Fruit fly (Drosophila melanogaster) whole organism, embryonic: Measurements from ENCODE around the gene alpha-Est3.

Experiments used
- Asciz ChIP-seq: fragments of 200-800 bp; sonication (Bioruptor generic); optimal IDR thresholded peaks from 2 replicates; lab custom pipeline; 2017; ENCODE audit warnings: missing biosample characterization, mild to moderate bottlenecking, missing genetic modification characterization, missing genetic modification reagents
- Atf-2 ChIP-seq: fragments of 200-800 bp; sonication (Bioruptor generic); optimal IDR thresholded peaks from 2 replicates; lab custom pipeline; 2016; ENCODE audit warnings: missing biosample characterization, missing genetic modification characterization
- Bgb ChIP-seq: fragments of 200-800 bp; sonication (Bioruptor generic); IDR thresholded peaks from 2 replicates; pipeline ENCODE4 v1.3.6; 2022; ENCODE audit warnings: missing biosample characterization, missing genetic modification characterization; ENCODE audit not compliant: partially characterized antibody
- C15 ChIP-seq: fragments of 200-800 bp; sonication (Bioruptor generic); IDR thresholded peaks from 3 replicates; pipeline ENCODE4 v1.3.6; 2022; ENCODE audit warnings: missing biosample characterization, missing genetic modification characterization
- CG10654 ChIP-seq: fragments of 200-800 bp; sonication (Bioruptor generic); optimal IDR thresholded peaks from 2 replicates; lab custom pipeline; 2016; ENCODE audit warnings: missing biosample characterization, missing genetic modification characterization
- CG11456 ChIP-seq: fragments of 200-800 bp; sonication (Bioruptor generic); IDR thresholded peaks from 3 replicates; pipeline ENCODE4 v1.3.6; 2022; ENCODE audit warnings: missing biosample characterization, missing genetic modification characterization
- CG11504 ChIP-seq: fragments of 200-800 bp; sonication (Bioruptor generic); optimal IDR thresholded peaks from 3 replicates; lab custom pipeline; 2019; ENCODE audit warnings: missing biosample characterization, mild to moderate bottlenecking, missing genetic modification characterization, moderate library complexity
- CG12219 ChIP-seq: fragments of 200-800 bp; sonication (Bioruptor generic); optimal IDR thresholded peaks from 3 replicates; lab custom pipeline; 2018; ENCODE audit warnings: missing biosample characterization, mild to moderate bottlenecking, missing genetic modification characterization
- CG14667 ChIP-seq: fragments of 200-800 bp; sonication (Bioruptor generic); IDR thresholded peaks from 2 replicates; pipeline ENCODE4 v1.3.6; 2022; ENCODE audit warnings: missing biosample characterization, missing genetic modification characterization
- CG17328 ChIP-seq: fragments of 200-800 bp; sonication (Bioruptor generic); IDR thresholded peaks from 2 replicates; pipeline ENCODE4 v1.3.6; 2022; ENCODE audit warnings: missing biosample characterization, missing genetic modification characterization
- CG17912 ChIP-seq: fragments of 200-800 bp; sonication (Bioruptor generic); optimal IDR thresholded peaks from 2 replicates; lab custom pipeline; 2018; ENCODE audit warnings: missing biosample characterization, mild to moderate bottlenecking, missing genetic modification characterization
- CG2120 ChIP-seq: fragments of 200-800 bp; sonication (Bioruptor generic); optimal IDR thresholded peaks from 3 replicates; lab custom pipeline; 2016; ENCODE audit warnings: missing biosample characterization, missing genetic modification characterization
- CG32772 ChIP-seq: fragments of 200-800 bp; sonication (Bioruptor generic); IDR thresholded peaks from 2 replicates; pipeline ENCODE4 v1.3.6; 2022; ENCODE audit warnings: missing biosample characterization, missing genetic modification characterization
- CG4282 ChIP-seq: fragments of 200-800 bp; sonication (Bioruptor generic); optimal IDR thresholded peaks from 2 replicates; lab custom pipeline; 2016; ENCODE audit warnings: missing biosample characterization, missing genetic modification characterization
- CG4404 ChIP-seq: fragments of 200-800 bp; sonication (Bioruptor generic); IDR thresholded peaks from 2 replicates; pipeline ENCODE4 v1.3.6; 2022; ENCODE audit warnings: missing biosample characterization, missing genetic modification characterization
- CG4424 ChIP-seq: fragments of 200-800 bp; sonication (Bioruptor generic); optimal IDR thresholded peaks from 3 replicates; lab custom pipeline; 2016; ENCODE audit warnings: missing biosample characterization, missing genetic modification characterization
- CG5953 ChIP-seq: fragments of 200-800 bp; sonication (Bioruptor generic); IDR thresholded peaks from 2 replicates; pipeline ENCODE4 v1.3.6; 2022; ENCODE audit warnings: missing biosample characterization, missing genetic modification characterization
- CG6272 ChIP-seq: fragments of 200-800 bp; sonication (Bioruptor generic); IDR thresholded peaks from 2 replicates; pipeline ENCODE4 v1.3.6; 2022; ENCODE audit warnings: missing biosample characterization, missing genetic modification characterization
- CG6683 ChIP-seq: fragments of 200-800 bp; sonication (Bioruptor generic); optimal IDR thresholded peaks from 2 replicates; lab custom pipeline; 2017; ENCODE audit warnings: missing biosample characterization, mild to moderate bottlenecking, missing genetic modification characterization, missing genetic modification reagents
- CG7839 ChIP-seq: fragments of 200-800 bp; sonication (Bioruptor generic); optimal IDR thresholded peaks from 3 replicates; lab custom pipeline; 2018; ENCODE audit warnings: missing biosample characterization, mild to moderate bottlenecking, missing genetic modification characterization, moderate library complexity
- CG7963 ChIP-seq: fragments of 200-800 bp; sonication (Bioruptor generic); IDR thresholded peaks from 3 replicates; pipeline ENCODE4 v1.3.6; 2022; ENCODE audit warnings: missing biosample characterization, missing genetic modification characterization; ENCODE audit not compliant: partially characterized antibody
- CG9932 ChIP-seq: fragments of 200-800 bp; sonication (Bioruptor generic); IDR thresholded peaks from 2 replicates; pipeline ENCODE4 v1.3.6; 2022; ENCODE audit warnings: missing biosample characterization, missing genetic modification characterization
- Dip3 ChIP-seq: fragments of 200-800 bp; sonication (Bioruptor generic); optimal IDR thresholded peaks from 3 replicates; lab custom pipeline; 2016; ENCODE audit warnings: missing biosample characterization, missing genetic modification characterization
- E2f1 ChIP-seq: fragments of 200-800 bp; sonication (Bioruptor generic); IDR thresholded peaks from 2 replicates; pipeline ENCODE4 v1.3.6; 2022; ENCODE audit warnings: missing biosample characterization, missing genetic modification characterization
- HLH3B ChIP-seq: fragments of 200-800 bp; sonication (Bioruptor generic); IDR thresholded peaks from 2 replicates; pipeline ENCODE4 v1.3.6; 2022; ENCODE audit warnings: missing biosample characterization, missing genetic modification characterization
- HLHmδ ChIP-seq: fragments of 200-800 bp; sonication (Bioruptor generic); optimal IDR thresholded peaks from 2 replicates; lab custom pipeline; 2018; ENCODE audit warnings: missing biosample characterization, mild to moderate bottlenecking, missing genetic modification characterization, moderate library complexity
- HmgD ChIP-seq: fragments of 200-800 bp; sonication (Bioruptor generic); optimal IDR thresholded peaks from 3 replicates; lab custom pipeline; 2016; ENCODE audit warnings: missing biosample characterization, missing genetic modification characterization
- MTF-1 ChIP-seq: fragments of 200-800 bp; sonication (Bioruptor generic); optimal IDR thresholded peaks from 2 replicates; lab custom pipeline; 2018; ENCODE audit warnings: missing biosample characterization, mild to moderate bottlenecking, missing genetic modification characterization, borderline replicate concordance
- NK7.1 ChIP-seq: fragments of 200-800 bp; sonication (Bioruptor generic); optimal IDR thresholded peaks from 3 replicates; lab custom pipeline; 2016; ENCODE audit warnings: missing biosample characterization, missing genetic modification characterization
- Nf-YB ChIP-seq: fragments of 200-800 bp; sonication (Bioruptor generic); optimal IDR thresholded peaks from 3 replicates; lab custom pipeline; 2019; ENCODE audit warnings: missing biosample characterization, mild to moderate bottlenecking, missing genetic modification characterization, moderate library complexity
- Optix ChIP-seq: fragments of 200-800 bp; sonication (Bioruptor generic); IDR thresholded peaks from 3 replicates; pipeline ENCODE4 v1.3.6; 2022; ENCODE audit warnings: missing biosample characterization, missing genetic modification characterization
- Sry-β ChIP-seq: fragments of 200-800 bp; sonication (Bioruptor generic); optimal IDR thresholded peaks from 2 replicates; lab custom pipeline; 2018; ENCODE audit warnings: missing biosample characterization, mild to moderate bottlenecking, missing genetic modification characterization, moderate library complexity
- Sry-δ ChIP-seq: fragments of 200-800 bp; sonication (Bioruptor generic); optimal IDR thresholded peaks from 2 replicates; lab custom pipeline; 2016; ENCODE audit warnings: missing biosample characterization, missing genetic modification characterization
- Stat92E ChIP-seq, 3 experiments: fragments of >200 bp in 2 of 3; fragments of 200-800 bp in 1 of 3; sonication (Bioruptor generic) in 1 of 3; optimal IDR thresholded peaks; 2 replicates each; lab custom pipeline; 2017 to 2019; ENCODE audit warnings: missing biosample characterization in 3 of 3, missing genetic modification characterization in 3 of 3, mild to moderate bottlenecking in 1 of 3, moderate library complexity in 1 of 3
- Tbp ChIP-seq: fragments of >200 bp; optimal IDR thresholded peaks from 2 replicates; lab custom pipeline; 2018; ENCODE audit warnings: missing biosample characterization, missing genetic modification characterization
- ac ChIP-seq: fragments of 200-800 bp; sonication (Bioruptor generic); optimal IDR thresholded peaks from 3 replicates; lab custom pipeline; 2017; ENCODE audit warnings: missing biosample characterization, mild to moderate bottlenecking, missing genetic modification characterization
- ap ChIP-seq: fragments of 200-800 bp; sonication (Bioruptor generic); IDR thresholded peaks from 2 replicates; pipeline ENCODE4 v1.3.6; 2022; ENCODE audit warnings: missing biosample characterization, missing genetic modification characterization
- danr ChIP-seq: fragments of 200-800 bp; sonication (Bioruptor generic); IDR thresholded peaks from 2 replicates; pipeline ENCODE4 v1.3.6; 2022; ENCODE audit warnings: missing biosample characterization, missing genetic modification characterization
- fd3F ChIP-seq: fragments of 200-800 bp; sonication (Bioruptor generic); optimal IDR thresholded peaks from 2 replicates; lab custom pipeline; 2018; ENCODE audit warnings: missing biosample characterization, mild to moderate bottlenecking, missing genetic modification characterization, moderate library complexity
- gcm ChIP-seq: fragments of 200-800 bp; sonication (Bioruptor generic); optimal IDR thresholded peaks from 2 replicates; lab custom pipeline; 2019; ENCODE audit warnings: missing biosample characterization, mild to moderate bottlenecking, missing genetic modification characterization, moderate library complexity
- hth ChIP-seq: fragments of >200 bp; optimal IDR thresholded peaks from 2 replicates; lab custom pipeline; 2017; ENCODE audit warnings: inconsistent platforms
- maf-S ChIP-seq: fragments of 200-800 bp; sonication (Bioruptor generic); optimal IDR thresholded peaks from 2 replicates; lab custom pipeline; 2016; ENCODE audit warnings: missing biosample characterization, missing genetic modification characterization
- mirr ChIP-seq: fragments of 200-800 bp; sonication (Bioruptor generic); optimal IDR thresholded peaks from 3 replicates; lab custom pipeline; 2018; ENCODE audit warnings: missing biosample characterization, mild to moderate bottlenecking, missing genetic modification characterization
- org-1 ChIP-seq: fragments of 200-800 bp; sonication (Bioruptor generic); optimal IDR thresholded peaks from 2 replicates; lab custom pipeline; 2017; ENCODE audit warnings: missing biosample characterization, missing genetic modification characterization
- ro ChIP-seq: fragments of 200-800 bp; sonication (Bioruptor generic); IDR thresholded peaks from 2 replicates; pipeline ENCODE4 v1.3.6; 2022; ENCODE audit warnings: missing biosample characterization, missing genetic modification characterization
- sim ChIP-seq: fragments of 200-800 bp; sonication (Bioruptor generic); IDR thresholded peaks from 2 replicates; pipeline ENCODE4 v1.3.6; 2022; ENCODE audit warnings: missing biosample characterization, missing genetic modification characterization
- slou ChIP-seq: fragments of 200-800 bp; sonication (Bioruptor generic); optimal IDR thresholded peaks from 3 replicates; lab custom pipeline; 2016; ENCODE audit warnings: missing biosample characterization, missing genetic modification characterization
- slp2 ChIP-seq: fragments of 200-800 bp; sonication (Bioruptor generic); optimal IDR thresholded peaks from 2 replicates; lab custom pipeline; 2016; ENCODE audit warnings: missing biosample characterization, missing genetic modification characterization
- so ChIP-seq: fragments of 200-800 bp; sonication (Bioruptor generic); IDR thresholded peaks from 3 replicates; pipeline ENCODE4 v1.3.6; 2022; ENCODE audit warnings: missing biosample characterization, missing genetic modification characterization
- ssp ChIP-seq: fragments of 200-800 bp; sonication (Bioruptor generic); IDR thresholded peaks from 2 replicates; pipeline ENCODE4 v1.3.6; 2022; ENCODE audit warnings: missing biosample characterization, missing genetic modification characterization
- stwl ChIP-seq: fragments of 200-800 bp; sonication (Bioruptor generic); optimal IDR thresholded peaks from 3 replicates; lab custom pipeline; 2018; ENCODE audit warnings: missing biosample characterization, mild to moderate bottlenecking, missing genetic modification characterization, moderate library complexity
- tll ChIP-seq, 2 experiments: fragments of 200-800 bp in 1 of 2; fragments of >200 bp in 1 of 2; sonication (Bioruptor generic) in 1 of 2; optimal IDR thresholded peaks; 2 replicates each; lab custom pipeline; 2017 to 2019; ENCODE audit warnings: missing biosample characterization in 2 of 2, missing genetic modification characterization in 2 of 2, mild to moderate bottlenecking in 1 of 2, moderate library complexity in 1 of 2

The alpha-Est3 gene

dm6 chr3R:7515599-7516069 is 25.8 kb downstream of the alpha-Est3 start, which contains the start of gene alpha-Est8 (continued):
- TF ChIP-seq gcm (GFP tag; lab: Kevin White, UChicago) (no peak), Atf-2 (GFP tag; lab: Kevin White, UChicago) (no peak), Bgb (peak; percentile 73), HmgD (GFP tag; lab: Kevin White, UChicago) (no peak), fd3F (no peak), MTF-1 (GFP tag; lab: Kevin White, UChicago) (no peak), Sry-β (no peak), Tbp (GFP tag; lab: Kevin White, UChicago) (no peak), C15 (no peak), E2f1 (no peak), org-1 (GFP tag; lab: Kevin White, UChicago) (no peak), CG9932 (GFP tag; lab: Robert Waterston, UW) (no peak), HLHmδ (GFP tag; lab: Kevin White, UChicago) (no peak), CG7963 (GFP tag; lab: Robert Waterston, UW) (no peak), CG11456 (0 out of 3 replicates have a peak, but pooled peaks have one; percentile 63), CG4404 (GFP tag; lab: Robert Waterston, UW) (no peak), Sry-δ (GFP tag; lab: Kevin White, UChicago) (no peak), CG17328 (GFP tag; lab: Robert Waterston, UW) (no peak), CG12219 (GFP tag; lab: Kevin White, UChicago) (no peak), stwl (tag; lab: Kevin White, UChicago) (no peak), CG2120 (GFP tag; lab: Kevin White, UChicago) (no peak), CG6683 (GFP tag; lab: Kevin White, UChicago) (no peak), CG14667 (GFP tag; lab: Robert Waterston, UW) (no peak), tll (GFP tag; optimal IDR thresholded peaks at IDR 0.05; lab: Kevin White, UChicago) (no peak), Stat92E (GFP tag; optimal IDR thresholded peaks at IDR 0.05; lab: Kevin White, UChicago) (no peak), ro (GFP tag; lab: Robert Waterston, UW) (no peak), CG32772 (GFP tag; lab: Robert Waterston, UW) (no peak), Nf-YB (GFP tag; lab: Kevin White, UChicago) (no peak), mirr (GFP tag; lab: Kevin White, UChicago) (peak; percentile 75), hth (no peak), sim (GFP tag; lab: Robert Waterston, UW) (no peak), CG10654 (GFP tag; lab: Kevin White, UChicago) (no peak), CG11504 (tag; lab: Kevin White, UChicago) (no peak), slp2 (GFP tag; lab: Kevin White, UChicago) (no peak), Asciz (no peak), ap (GFP tag; lab: Robert Waterston, UW) (no peak), ssp (GFP tag; lab: Robert Waterston, UW) (no peak), Optix (no peak), slou (GFP tag; lab: Kevin White, UChicago) (no peak), CG5953 (no peak), Dip3 (GFP tag; lab: Kevin White, UChicago) (no peak), maf-S (GFP tag; lab: Kevin White, UChicago) (no peak), CG4424 (GFP tag; lab: Kevin White, UChicago) (no peak), CG6272 (GFP tag; lab: Robert Waterston, UW) (no peak), so (GFP tag; lab: Robert Waterston, UW) (no peak), CG17912 (GFP tag; lab: Kevin White, UChicago) (no peak), HLH3B (GFP tag; lab: Robert Waterston, UW) (no peak), danr (GFP tag; lab: Robert Waterston, UW) (no peak), CG4282 (GFP tag; lab: Kevin White, UChicago) (no peak), NK7.1 (GFP tag; lab: Kevin White, UChicago) (no peak), ac (no peak), CG7839 (tag; lab: Kevin White, UChicago) (peak; percentile 6)
